Worm (Caenorhabditis elegans) whole organism, mixed stage, embryonic: ENCODE results near the gene kin-2.

Experiments used
- M03D4.4 ChIP-seq: sonication (generic microtip); optimal IDR thresholded peaks from 2 replicates; lab custom pipeline; 2017; ENCODE audit warnings: mild to moderate bottlenecking, missing genetic modification characterization, missing compliant biosample characterization
- bed-3 ChIP-seq: fragments of 200-800 bp; sonication (Bioruptor generic); optimal IDR thresholded peaks from 3 replicates; lab custom pipeline; 2018; ENCODE audit warnings: mild to moderate bottlenecking, missing genetic modification characterization, moderate library complexity, missing compliant biosample characterization
- ceh-39 ChIP-seq: fragments of 150-350 bp; optimal IDR thresholded peaks from 2 replicates; lab custom pipeline; 2014; ENCODE audit warnings: missing biosample characterization, missing genetic modification characterization
- ces-1 ChIP-seq: fragments of 150-350 bp; optimal IDR thresholded peaks from 2 replicates; lab custom pipeline; 2014; ENCODE audit warnings: missing biosample characterization, missing genetic modification reagents, missing genetic modification characterization
- cnd-1 ChIP-seq: fragments of 200-800 bp; sonication (Bioruptor generic); optimal IDR thresholded peaks from 2 replicates; lab custom pipeline; 2018; ENCODE audit warnings: mild to moderate bottlenecking, missing genetic modification characterization, missing compliant biosample characterization
- drap-1 ChIP-seq: fragments of 200-800 bp; sonication (Bioruptor generic); optimal IDR thresholded peaks from 3 replicates; lab custom pipeline; 2018; ENCODE audit warnings: mild to moderate bottlenecking, missing genetic modification characterization, missing compliant biosample characterization
- elt-1 ChIP-seq: sonication (generic microtip); optimal IDR thresholded peaks from 2 replicates; lab custom pipeline; 2017; ENCODE audit warnings: missing genetic modification characterization, mild to moderate bottlenecking, missing compliant biosample characterization, antibody characterized with exemption, moderate library complexity, borderline replicate concordance; ENCODE audit not compliant: insufficient read depth
- elt-3 ChIP-seq: fragments of 150-350 bp; optimal IDR thresholded peaks from 2 replicates; lab custom pipeline; 2014; ENCODE audit warnings: missing biosample characterization, missing genetic modification characterization
- ham-2 ChIP-seq: fragments of 200-800 bp; sonication (Bioruptor generic); optimal IDR thresholded peaks from 2 replicates; lab custom pipeline; 2018; ENCODE audit warnings: mild to moderate bottlenecking, missing genetic modification characterization, missing compliant biosample characterization
- hlh-1 ChIP-seq: fragments of 150-350 bp; optimal IDR thresholded peaks from 2 replicates; lab custom pipeline; 2014; ENCODE audit warnings: missing biosample characterization, missing genetic modification reagents, missing genetic modification characterization
- lin-13 ChIP-seq: fragments of 150-350 bp; optimal IDR thresholded peaks from 2 replicates; lab custom pipeline; 2014; ENCODE audit warnings: missing biosample characterization, missing genetic modification characterization
- lin-32 ChIP-seq: fragments of 200-800 bp; sonication (Bioruptor generic); optimal IDR thresholded peaks from 2 replicates; lab custom pipeline; 2018; ENCODE audit warnings: mild to moderate bottlenecking, missing genetic modification characterization, missing compliant biosample characterization
- lsy-2 ChIP-seq: fragments of 150-350 bp; optimal IDR thresholded peaks from 2 replicates; lab custom pipeline; 2014; ENCODE audit warnings: missing biosample characterization, missing genetic modification characterization
- mab-5 ChIP-seq: fragments of 150-350 bp; optimal IDR thresholded peaks from 2 replicates; lab custom pipeline; 2014; ENCODE audit warnings: missing biosample characterization, missing genetic modification characterization
- mep-1 ChIP-seq: fragments of 150-350 bp; optimal IDR thresholded peaks from 2 replicates; lab custom pipeline; 2017; ENCODE audit warnings: missing biosample characterization, missing genetic modification reagents, missing genetic modification characterization, inconsistent platforms
- mls-2 ChIP-seq: sonication (generic microtip); optimal IDR thresholded peaks from 2 replicates; lab custom pipeline; 2016; ENCODE audit warnings: mild to moderate bottlenecking, missing genetic modification characterization, moderate library complexity, missing compliant biosample characterization
- nhr-12 ChIP-seq: fragments of 150-350 bp; optimal IDR thresholded peaks from 2 replicates; lab custom pipeline; 2014; ENCODE audit warnings: missing biosample characterization, missing genetic modification characterization
- nhr-2 ChIP-seq: fragments of 150-350 bp; optimal IDR thresholded peaks from 2 replicates; lab custom pipeline; 2014; ENCODE audit warnings: missing biosample characterization, missing genetic modification characterization
- nhr-237 ChIP-seq: fragments of 150-350 bp; optimal IDR thresholded peaks from 2 replicates; lab custom pipeline; 2014; ENCODE audit warnings: missing biosample characterization, missing genetic modification characterization
- nhr-76 ChIP-seq: sonication (generic microtip); optimal IDR thresholded peaks from 2 replicates; lab custom pipeline; 2017; ENCODE audit warnings: missing biosample characterization, missing genetic modification characterization
- pha-4 ChIP-seq: fragments of 150-350 bp; optimal IDR thresholded peaks from 2 replicates; lab custom pipeline; 2018; ENCODE audit warnings: missing biosample characterization, missing genetic modification reagents, missing genetic modification characterization
- sem-2 ChIP-seq: fragments of 200-800 bp; sonication (Bioruptor generic); optimal IDR thresholded peaks from 2 replicates; lab custom pipeline; 2018; ENCODE audit warnings: mild to moderate bottlenecking, missing genetic modification characterization, missing compliant biosample characterization
- snpc-4 ChIP-seq: fragments of 150-350 bp; optimal IDR thresholded peaks from 2 replicates; lab custom pipeline; 2014; ENCODE audit warnings: missing biosample characterization, missing genetic modification characterization
- sptf-1 ChIP-seq: sonication (generic microtip); optimal IDR thresholded peaks from 2 replicates; lab custom pipeline; 2017; ENCODE audit warnings: mild to moderate bottlenecking, missing genetic modification characterization, moderate library complexity, missing compliant biosample characterization
- unc-120 ChIP-seq: sonication (generic microtip); optimal IDR thresholded peaks from 2 replicates; lab custom pipeline; 2017; ENCODE audit warnings: missing genetic modification characterization, missing compliant biosample characterization; ENCODE audit not compliant: poor library complexity, severe bottlenecking
- unc-39 ChIP-seq: fragments of 150-350 bp; optimal IDR thresholded peaks from 2 replicates; lab custom pipeline; 2014; ENCODE audit warnings: missing biosample characterization, missing genetic modification characterization
- unc-62 ChIP-seq: fragments of 150-350 bp; optimal IDR thresholded peaks from 2 replicates; lab custom pipeline; 2014; ENCODE audit warnings: missing biosample characterization, missing genetic modification reagents, missing genetic modification characterization
- zip-8 ChIP-seq: fragments of 150-350 bp; optimal IDR thresholded peaks from 2 replicates; lab custom pipeline; 2014; ENCODE audit warnings: missing biosample characterization, missing genetic modification characterization
- ztf-11 ChIP-seq: fragments of 150-350 bp; optimal IDR thresholded peaks from 2 replicates; lab custom pipeline; 2014; ENCODE audit warnings: missing biosample characterization, missing genetic modification characterization

Gene kin-2

DNA sequence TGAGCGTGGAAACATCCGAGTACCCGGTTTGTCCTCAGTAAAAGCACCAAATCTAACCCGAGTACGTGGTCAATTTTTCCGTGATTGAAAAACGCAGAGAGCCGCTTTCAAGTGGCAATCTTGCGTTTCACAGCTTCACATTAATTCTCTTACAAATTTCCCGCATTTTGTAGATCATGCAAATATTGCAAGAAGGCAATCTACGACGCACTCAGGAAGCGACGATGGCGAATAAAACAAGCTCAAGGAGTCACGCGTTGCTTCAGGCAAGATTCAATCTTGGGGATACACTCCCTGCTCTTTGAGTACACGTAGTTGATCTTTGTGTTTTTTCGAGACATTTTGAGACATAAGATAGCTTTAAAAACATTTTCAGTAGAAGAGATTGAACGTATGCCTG is 10.3 kb upstream of the kin-2 start:
- TF ChIP-seq lsy-2 (tag; lab: Kevin White, UChicago), result no peak
- TF ChIP-seq M03D4.4, result no peak
- TF ChIP-seq unc-120 (tag; lab: Kevin White, UChicago), result no peak
- no peak for TF ChIP-seq nhr-76
- TF ChIP-seq sem-2 (GFP tag; lab: Kevin White, UChicago), result no peak
- no peak for TF ChIP-seq bed-3 (GFP tag; lab: Kevin White, UChicago)

DNA sequence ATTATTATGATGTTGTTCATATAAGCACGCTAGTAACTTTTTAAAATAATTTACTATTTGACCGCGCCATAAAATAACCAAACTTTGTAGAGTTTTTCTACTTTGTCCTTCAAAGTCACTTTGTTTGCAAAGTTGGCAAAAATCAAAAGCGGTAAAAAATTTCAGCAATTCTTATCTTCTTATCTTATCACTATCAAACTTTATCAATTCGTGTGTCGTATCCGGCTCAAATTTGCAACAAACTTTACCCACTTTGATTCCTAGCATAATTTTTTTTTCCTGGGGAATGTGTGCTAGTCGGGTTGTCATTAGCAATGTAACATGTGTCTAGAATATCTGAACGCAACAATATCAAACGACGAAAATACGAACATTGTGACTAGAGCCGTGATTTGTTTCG is 8.1 kb upstream of the kin-2 start:
- TF ChIP-seq ces-1, result no peak
- TF ChIP-seq snpc-4 (tag; lab: Kevin White, UChicago), result no peak
- no peak for TF ChIP-seq nhr-2 (tag; lab: Kevin White, UChicago)
- no peak for TF ChIP-seq mep-1
- TF ChIP-seq unc-39 (tag; lab: Kevin White, UChicago), result no peak
- no peak for TF ChIP-seq elt-1 (tag; lab: Kevin White, UChicago)
- no peak for TF ChIP-seq ceh-39
- no peak for TF ChIP-seq lin-32
- TF ChIP-seq mls-2, result no peak
- TF ChIP-seq cnd-1 (tag; lab: Kevin White, UChicago), result no peak
- TF ChIP-seq nhr-237 (tag; lab: Kevin White, UChicago), result no peak
- no peak for TF ChIP-seq pha-4 (tag; lab: Kevin White, UChicago)
- TF ChIP-seq unc-62 (GFP tag; lab: Kevin White, UChicago), result no peak
- no peak for TF ChIP-seq nhr-12 (tag; lab: Kevin White, UChicago)
- no peak for TF ChIP-seq elt-3 (tag; lab: Kevin White, UChicago)
- no peak for TF ChIP-seq sem-2 (GFP tag; lab: Kevin White, UChicago)

DNA sequence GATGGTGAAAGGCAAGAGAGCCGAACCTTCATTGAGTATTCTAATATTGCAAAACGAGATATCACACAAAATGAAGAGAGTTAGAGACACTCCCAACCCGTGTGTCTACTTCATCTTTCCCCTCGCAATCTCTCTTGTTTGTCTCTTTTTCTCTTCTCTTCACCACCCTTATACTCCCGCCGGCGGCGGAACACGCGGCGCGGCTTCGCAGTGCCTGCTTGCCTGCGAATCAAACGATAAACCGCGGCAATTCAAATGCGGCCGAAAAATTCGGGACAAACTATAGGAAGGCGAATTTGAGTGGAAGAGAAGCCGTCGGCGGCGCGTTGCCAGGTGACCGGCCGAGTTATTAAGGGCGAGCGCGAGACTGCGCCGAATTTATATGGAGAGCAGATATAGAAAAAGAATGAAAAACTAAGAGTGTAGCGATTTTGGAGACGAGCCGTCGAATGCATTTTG is 7.0 kb upstream of the kin-2 start, which contains the start of gene klp-13:
Gene klp-13, plus strand, starts transcription at position 409 of the 459 bp plus-strand sequence.
- TF ChIP-seq mep-1 (peak; percentile 85), elt-1 (tag; lab: Kevin White, UChicago) (no peak), nhr-237 (tag; lab: Kevin White, UChicago) (peak; percentile 85), zip-8 (tag; lab: Kevin White, UChicago) (no peak), nhr-12 (tag; lab: Kevin White, UChicago) (peak; percentile 11), ces-1 (peak; percentile 70), lsy-2 (tag; lab: Kevin White, UChicago) (peak; percentile 51), elt-3 (tag; lab: Kevin White, UChicago) (no peak), drap-1 (GFP tag; lab: Kevin White, UChicago) (peak; percentile 62), pha-4 (tag; lab: Kevin White, UChicago) (peak; percentile 33), lin-32 (no peak), mls-2 (peak; percentile 76), unc-120 (tag; lab: Kevin White, UChicago) (peak; percentile 80), hlh-1 (tag; lab: Kevin White, UChicago) (peak; percentile 80), lin-13 (tag; lab: Kevin White, UChicago) (peak; percentile 51), ham-2 (peak; percentile 95), unc-62 (GFP tag; lab: Kevin White, UChicago) (peak; percentile 55), sptf-1 (tag; lab: Kevin White, UChicago) (peak; percentile 75)

DNA sequence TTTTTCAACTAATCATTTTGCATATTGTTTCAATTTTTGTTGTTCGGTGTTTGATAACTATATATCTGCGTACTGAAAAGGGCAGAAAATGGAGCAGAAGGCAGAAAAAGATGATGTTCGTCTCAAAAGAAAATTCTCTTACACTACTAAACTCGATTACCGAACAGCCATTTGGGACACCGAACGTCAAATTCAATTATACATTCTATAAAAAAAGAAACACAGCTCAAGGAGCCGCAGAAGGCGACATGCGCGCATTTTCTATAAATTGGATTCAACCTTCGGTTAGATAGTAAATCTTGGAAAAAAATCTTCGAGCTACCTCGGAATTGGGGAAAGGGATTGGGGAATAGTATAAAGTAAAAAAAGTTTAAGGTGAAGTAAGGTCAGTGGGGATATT is 5.6 kb upstream of the kin-2 start:
- peak; percentile 90 for TF ChIP-seq ces-1
- TF ChIP-seq elt-3 (tag; lab: Kevin White, UChicago), result no peak

DNA sequence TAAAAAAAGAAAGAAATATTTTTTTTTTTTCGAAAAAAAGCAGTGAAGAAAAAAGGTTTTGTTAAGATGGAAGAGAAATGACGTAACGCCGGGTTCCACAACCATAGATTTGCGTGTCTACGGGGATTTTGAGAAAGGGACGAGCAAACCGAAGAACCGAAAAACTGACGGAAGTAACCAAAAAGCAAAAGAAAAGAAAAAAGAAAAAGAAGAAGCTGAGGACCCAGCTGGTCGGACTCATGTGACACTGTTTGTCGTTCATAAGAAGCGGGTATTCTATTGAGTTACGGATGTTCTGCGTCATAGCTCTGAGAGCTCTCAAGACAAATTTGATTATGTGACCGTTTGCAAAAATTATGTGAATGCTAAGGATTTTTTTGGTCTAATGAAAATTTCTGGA is 5.1 kb upstream of the kin-2 start:
- TF ChIP-seq ceh-39 (no peak), ztf-11 (no peak), elt-3 (tag; lab: Kevin White, UChicago) (no peak), nhr-12 (tag; lab: Kevin White, UChicago) (no peak), lin-13 (tag; lab: Kevin White, UChicago) (no peak), pha-4 (tag; lab: Kevin White, UChicago) (no peak), unc-39 (tag; lab: Kevin White, UChicago) (no peak), sptf-1 (tag; lab: Kevin White, UChicago) (no peak), lsy-2 (tag; lab: Kevin White, UChicago) (no peak), mab-5 (tag; lab: Kevin White, UChicago) (no peak), nhr-76 (no peak), M03D4.4 (no peak), unc-62 (GFP tag; lab: Kevin White, UChicago) (no peak), snpc-4 (tag; lab: Kevin White, UChicago) (no peak), zip-8 (tag; lab: Kevin White, UChicago) (no peak)
